Fruit fly (Drosophila melanogaster) whole organism, embryonic: ENCODE measurements around the gene CG42759.

Experiments used
- Ada2b ChIP-seq: fragments of 200-800 bp; sonication (Bioruptor generic); IDR thresholded peaks from 2 replicates; pipeline ENCODE4 v1.3.6; 2022; ENCODE audit warnings: missing biosample characterization, missing genetic modification characterization
- Asciz ChIP-seq: fragments of 200-800 bp; sonication (Bioruptor generic); optimal IDR thresholded peaks from 2 replicates; lab custom pipeline; 2017; ENCODE audit warnings: missing biosample characterization, mild to moderate bottlenecking, missing genetic modification characterization, missing genetic modification reagents
- Blimp-1 ChIP-seq: fragments of 200-800 bp; sonication (Bioruptor generic); optimal IDR thresholded peaks from 3 replicates; lab custom pipeline; 2018; ENCODE audit warnings: missing biosample characterization, missing genetic modification characterization, mild to moderate bottlenecking, moderate library complexity, missing genetic modification reagents
- CG10274 ChIP-seq: fragments of 200-800 bp; sonication (Bioruptor generic); optimal IDR thresholded peaks from 3 replicates; lab custom pipeline; 2017; ENCODE audit warnings: missing biosample characterization, mild to moderate bottlenecking, missing genetic modification characterization
- CG10959 ChIP-seq: fragments of 200-800 bp; sonication (Bioruptor generic); IDR thresholded peaks from 2 replicates; pipeline ENCODE4 v1.3.6; 2022; ENCODE audit warnings: missing biosample characterization, missing genetic modification characterization
- CG11456 ChIP-seq: fragments of 200-800 bp; sonication (Bioruptor generic); IDR thresholded peaks from 3 replicates; pipeline ENCODE4 v1.3.6; 2022; ENCODE audit warnings: missing biosample characterization, missing genetic modification characterization
- CG12104 ChIP-seq: fragments of 200-800 bp; sonication (Bioruptor generic); optimal IDR thresholded peaks from 3 replicates; lab custom pipeline; 2016; ENCODE audit warnings: missing biosample characterization, missing genetic modification characterization
- CG12391 ChIP-seq: fragments of 200-800 bp; sonication (Bioruptor generic); optimal IDR thresholded peaks from 3 replicates; lab custom pipeline; 2018; ENCODE audit warnings: missing biosample characterization, mild to moderate bottlenecking, missing genetic modification characterization, moderate library complexity
- CG12659 ChIP-seq: fragments of 200-800 bp; sonication (Bioruptor generic); optimal IDR thresholded peaks from 3 replicates; lab custom pipeline; 2017; ENCODE audit warnings: mild to moderate bottlenecking, missing biosample characterization, missing genetic modification reagents, missing genetic modification characterization
- CG12769 ChIP-seq: fragments of 200-800 bp; sonication (Bioruptor generic); optimal IDR thresholded peaks from 2 replicates; lab custom pipeline; 2019; ENCODE audit warnings: missing biosample characterization, mild to moderate bottlenecking, missing genetic modification characterization, moderate library complexity
- CG14667 ChIP-seq: fragments of 200-800 bp; sonication (Bioruptor generic); IDR thresholded peaks from 2 replicates; pipeline ENCODE4 v1.3.6; 2022; ENCODE audit warnings: missing biosample characterization, missing genetic modification characterization
- CG14965 ChIP-seq: fragments of 200-800 bp; sonication (Bioruptor generic); optimal IDR thresholded peaks from 2 replicates; lab custom pipeline; 2016; ENCODE audit warnings: missing biosample characterization, missing genetic modification characterization, borderline replicate concordance
- CG1602 ChIP-seq: fragments of 200-800 bp; sonication (Bioruptor generic); optimal IDR thresholded peaks from 3 replicates; lab custom pipeline; 2016; ENCODE audit warnings: missing biosample characterization, missing genetic modification characterization
- CG16779 ChIP-seq: fragments of 200-800 bp; sonication (Bioruptor generic); IDR thresholded peaks from 2 replicates; pipeline ENCODE4 v1.3.6; 2022; ENCODE audit warnings: missing biosample characterization, missing genetic modification characterization
- CG17328 ChIP-seq: fragments of 200-800 bp; sonication (Bioruptor generic); IDR thresholded peaks from 2 replicates; pipeline ENCODE4 v1.3.6; 2022; ENCODE audit warnings: missing biosample characterization, missing genetic modification characterization
- CG2875 ChIP-seq: fragments of 200-800 bp; sonication (Bioruptor generic); optimal IDR thresholded peaks from 2 replicates; lab custom pipeline; 2017; ENCODE audit warnings: missing biosample characterization, mild to moderate bottlenecking, missing genetic modification characterization, missing genetic modification reagents
- CG31388 ChIP-seq: fragments of 200-800 bp; sonication (Bioruptor generic); optimal IDR thresholded peaks from 2 replicates; lab custom pipeline; 2016; ENCODE audit warnings: missing biosample characterization, missing genetic modification characterization
- CG4360 ChIP-seq: fragments of 200-800 bp; sonication (Bioruptor generic); IDR thresholded peaks from 2 replicates; pipeline ENCODE4 v1.3.6; 2022; ENCODE audit warnings: missing biosample characterization, missing genetic modification characterization
- CG4424 ChIP-seq: fragments of 200-800 bp; sonication (Bioruptor generic); optimal IDR thresholded peaks from 3 replicates; lab custom pipeline; 2016; ENCODE audit warnings: missing biosample characterization, missing genetic modification characterization
- CG4730 ChIP-seq: fragments of 200-800 bp; sonication (Bioruptor generic); IDR thresholded peaks from 2 replicates; pipeline ENCODE4 v1.3.6; 2022; ENCODE audit warnings: missing biosample characterization, missing genetic modification characterization
- CG5180 ChIP-seq: fragments of 200-800 bp; sonication (Bioruptor generic); optimal IDR thresholded peaks from 3 replicates; lab custom pipeline; 2017; ENCODE audit warnings: missing biosample characterization, missing genetic modification characterization, mild to moderate bottlenecking, moderate library complexity, missing genetic modification reagents
- CG6175 ChIP-seq: fragments of 200-800 bp; sonication (Bioruptor generic); IDR thresholded peaks from 3 replicates; pipeline ENCODE4 v1.3.6; 2022; ENCODE audit warnings: missing biosample characterization, missing genetic modification characterization
- CG6272 ChIP-seq: fragments of 200-800 bp; sonication (Bioruptor generic); IDR thresholded peaks from 2 replicates; pipeline ENCODE4 v1.3.6; 2022; ENCODE audit warnings: missing biosample characterization, missing genetic modification characterization
- CG6791 ChIP-seq: fragments of 200-800 bp; sonication (Bioruptor generic); IDR thresholded peaks from 3 replicates; pipeline ENCODE4 v1.3.6; 2022; ENCODE audit warnings: missing biosample characterization, missing genetic modification characterization; ENCODE audit not compliant: partially characterized antibody
- CG7786 ChIP-seq: fragments of 200-800 bp; sonication (Bioruptor generic); optimal IDR thresholded peaks from 2 replicates; lab custom pipeline; 2016; ENCODE audit warnings: missing biosample characterization, missing genetic modification characterization
- CG8388 ChIP-seq: fragments of 200-800 bp; sonication (Bioruptor generic); optimal IDR thresholded peaks from 2 replicates; lab custom pipeline; 2019; ENCODE audit warnings: missing biosample characterization, mild to moderate bottlenecking, missing genetic modification characterization, moderate library complexity
- CG9437 ChIP-seq: fragments of 200-800 bp; sonication (Bioruptor generic); optimal IDR thresholded peaks from 2 replicates; lab custom pipeline; 2018; ENCODE audit warnings: missing biosample characterization, mild to moderate bottlenecking, missing genetic modification characterization
- CG9797 ChIP-seq: fragments of 200-800 bp; sonication (Bioruptor generic); optimal IDR thresholded peaks from 3 replicates; lab custom pipeline; 2018; ENCODE audit warnings: missing biosample characterization, mild to moderate bottlenecking, missing genetic modification characterization
- Dad ChIP-seq: fragments of 200-800 bp; sonication (Bioruptor generic); optimal IDR thresholded peaks from 3 replicates; lab custom pipeline; 2016; ENCODE audit warnings: missing biosample characterization, missing genetic modification characterization
- E2f2 ChIP-seq: fragments of 200-800 bp; sonication (Bioruptor generic); IDR thresholded peaks from 2 replicates; pipeline ENCODE4 v1.3.6; 2022; ENCODE audit warnings: missing biosample characterization, missing genetic modification characterization
- H2.0 ChIP-seq: fragments of 200-800 bp; sonication (Bioruptor generic); IDR thresholded peaks from 2 replicates; pipeline ENCODE4 v1.3.6; 2022; ENCODE audit warnings: missing biosample characterization, missing genetic modification characterization
- Ravus ChIP-seq: fragments of 200-800 bp; sonication (Bioruptor generic); IDR thresholded peaks from 2 replicates; pipeline ENCODE4 v1.3.6; 2022; ENCODE audit warnings: missing biosample characterization, missing genetic modification characterization
- Stat92E ChIP-seq, 3 experiments: fragments of >200 bp in 2 of 3; fragments of 200-800 bp in 1 of 3; sonication (Bioruptor generic) in 1 of 3; optimal IDR thresholded peaks; 2 replicates each; lab custom pipeline; 2017 to 2019; ENCODE audit warnings: missing biosample characterization in 3 of 3, missing genetic modification characterization in 3 of 3, mild to moderate bottlenecking in 1 of 3, moderate library complexity in 1 of 3
- Taf1 ChIP-seq: fragments of 200-800 bp; sonication (Bioruptor generic); IDR thresholded peaks from 2 replicates; pipeline ENCODE4 v1.3.6; 2022; ENCODE audit warnings: missing biosample characterization, missing genetic modification characterization
- abd-A ChIP-seq: fragments of 200-800 bp; sonication (Bioruptor generic); optimal IDR thresholded peaks from 3 replicates; lab custom pipeline; 2019; ENCODE audit warnings: missing biosample characterization, mild to moderate bottlenecking, missing genetic modification characterization, moderate library complexity
- ase ChIP-seq: fragments of 200-800 bp; sonication (Bioruptor generic); IDR thresholded peaks from 3 replicates; pipeline ENCODE4 v1.3.6; 2022; ENCODE audit warnings: missing biosample characterization, missing genetic modification characterization
- bowl ChIP-seq: fragments of 200-800 bp; sonication (Bioruptor generic); IDR thresholded peaks from 2 replicates; pipeline ENCODE4 v1.3.6; 2022; ENCODE audit warnings: missing biosample characterization, missing genetic modification characterization
- btn ChIP-seq: fragments of 200-800 bp; sonication (Bioruptor generic); optimal IDR thresholded peaks from 2 replicates; lab custom pipeline; 2016; ENCODE audit warnings: missing biosample characterization, missing genetic modification characterization
- chif ChIP-seq, 2 experiments: fragments of 200-800 bp; sonication (Bioruptor generic); optimal IDR thresholded peaks; 3 replicates each; lab custom pipeline; 2016; ENCODE audit warnings: missing biosample characterization in 2 of 2, missing genetic modification characterization in 2 of 2
- crol ChIP-seq: fragments of 200-800 bp; sonication (Bioruptor generic); IDR thresholded peaks from 2 replicates; pipeline ENCODE4 v1.3.6; 2022; ENCODE audit warnings: missing biosample characterization, missing genetic modification characterization
- exex ChIP-seq: fragments of 200-800 bp; sonication (Bioruptor generic); optimal IDR thresholded peaks from 4 replicates; lab custom pipeline; 2018; ENCODE audit warnings: missing biosample characterization, mild to moderate bottlenecking, missing genetic modification characterization, moderate library complexity
- fd96Cb ChIP-seq: fragments of 200-800 bp; sonication (Bioruptor generic); optimal IDR thresholded peaks from 2 replicates; lab custom pipeline; 2018; ENCODE audit warnings: missing biosample characterization, mild to moderate bottlenecking, missing genetic modification characterization, moderate library complexity
- gt ChIP-seq: fragments of 200-800 bp; sonication (Bioruptor generic); IDR thresholded peaks from 2 replicates; pipeline ENCODE4 v1.3.6; 2022; ENCODE audit warnings: missing biosample characterization, missing genetic modification characterization
- h ChIP-seq: fragments of >200 bp; optimal IDR thresholded peaks from 2 replicates; lab custom pipeline; 2017
- mld ChIP-seq: fragments of 200-800 bp; sonication (Bioruptor generic); IDR thresholded peaks from 3 replicates; pipeline ENCODE4 v1.3.6; 2022; ENCODE audit warnings: missing biosample characterization, missing genetic modification characterization; ENCODE audit not compliant: partially characterized antibody
- onecut ChIP-seq: fragments of 200-800 bp; sonication (Bioruptor generic); IDR thresholded peaks from 2 replicates; pipeline ENCODE4 v1.3.6; 2022; ENCODE audit warnings: missing biosample characterization, missing genetic modification characterization
- pb ChIP-seq: fragments of 200-800 bp; sonication (Bioruptor generic); optimal IDR thresholded peaks from 3 replicates; lab custom pipeline; 2016; ENCODE audit warnings: missing biosample characterization, missing genetic modification characterization
- shn ChIP-seq: fragments of 200-800 bp; sonication (Bioruptor generic); optimal IDR thresholded peaks from 3 replicates; lab custom pipeline; 2016; ENCODE audit warnings: missing biosample characterization, missing genetic modification characterization
- tx ChIP-seq: fragments of 200-800 bp; sonication (Bioruptor generic); optimal IDR thresholded peaks from 2 replicates; lab custom pipeline; 2016; ENCODE audit warnings: missing biosample characterization, missing genetic modification characterization
- unpg ChIP-seq: fragments of 200-800 bp; sonication (Bioruptor generic); optimal IDR thresholded peaks from 3 replicates; lab custom pipeline; 2018; ENCODE audit warnings: missing biosample characterization, mild to moderate bottlenecking, missing genetic modification characterization, moderate library complexity

Gene CG42759

DNA sequence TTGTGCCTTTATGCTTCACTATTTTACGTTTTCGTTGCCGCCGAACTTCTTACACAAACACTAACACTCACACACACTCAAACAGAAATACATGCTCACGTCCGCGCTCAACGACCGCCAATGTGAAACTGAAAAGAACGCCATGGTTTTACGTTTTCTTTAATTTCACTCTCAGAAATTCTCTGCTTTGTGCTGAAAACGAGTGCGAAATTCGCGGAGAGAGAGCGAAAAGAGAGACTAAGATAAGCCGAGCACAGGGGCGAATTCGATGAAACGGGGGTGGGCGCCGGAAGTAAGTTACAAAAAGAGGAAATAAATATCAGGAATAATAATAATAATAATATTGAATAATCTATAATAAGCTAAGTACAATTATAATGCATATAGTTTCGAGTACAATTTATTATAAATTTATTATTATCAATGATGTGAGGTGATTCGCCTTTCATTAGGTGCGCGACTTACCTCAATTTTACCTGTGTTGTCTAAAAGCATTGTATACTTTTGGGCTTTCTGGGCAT lies 27.5 kb downstream of the CG42759 start, which contains the start of gene Best1 (continued):
- TF ChIP-seq abd-A (tag; lab: Kevin White, UChicago) (no peak), h (lab: Kevin White, UChicago) (no peak), CG5180 (peak; percentile 65), CG1602 (GFP tag; lab: Kevin White, UChicago) (peak; percentile 80), CG12104 (GFP tag; lab: Kevin White, UChicago) (peak; percentile 67), Blimp-1 (GFP tag; lab: Kevin White, UChicago) (peak; percentile 95), CG8388 (peak; percentile 87), CG7786 (GFP tag; lab: Kevin White, UChicago) (peak; percentile 59), CG6175 (GFP tag; lab: Robert Waterston, UW) (peak; percentile 86), Taf1 (GFP tag; lab: Robert Waterston, UW) (peak; percentile 88), mld (GFP tag; lab: Robert Waterston, UW) (no peak), Dad (peak; percentile 63), CG14965 (no peak), fd96Cb (tag; lab: Kevin White, UChicago) (peak; percentile 91), CG6272 (GFP tag; lab: Robert Waterston, UW) (peak; percentile 90), bowl (GFP tag; lab: Robert Waterston, UW) (peak; percentile 77; the same call in 1 of the 2 replicates), H2.0 (GFP tag; lab: Robert Waterston, UW) (peak; percentile 91), onecut (GFP tag; lab: Robert Waterston, UW) (peak; percentile 82), CG31388 (peak; percentile 82), CG4730 (GFP tag; lab: Robert Waterston, UW) (peak; percentile 87), shn (GFP tag; lab: Kevin White, UChicago) (peak; percentile 61), CG4424 (GFP tag; lab: Kevin White, UChicago) (peak; percentile 86), Ada2b (GFP tag; lab: Robert Waterston, UW) (peak; percentile 96), ase (GFP tag; lab: Robert Waterston, UW) (peak; percentile 81), exex (tag; lab: Kevin White, UChicago) (peak; percentile 70), CG14667 (GFP tag; lab: Robert Waterston, UW) (peak; percentile 89), CG12391 (tag; lab: Kevin White, UChicago) (peak; percentile 96), CG2875 (GFP tag; lab: Kevin White, UChicago) (peak; percentile 77), CG10274 (peak; percentile 74), CG9797 (GFP tag; lab: Kevin White, UChicago) (no peak), gt (GFP tag; lab: Robert Waterston, UW) (peak; percentile 63; the same call in 1 of the 2 replicates), pb (peak; percentile 70), CG17328 (GFP tag; lab: Robert Waterston, UW) (peak; percentile 92), Asciz (GFP tag; lab: Kevin White, UChicago) (peak; percentile 87), CG16779 (GFP tag; lab: Robert Waterston, UW) (peak; percentile 83), CG11456 (peak; percentile 94), btn (GFP tag; lab: Kevin White, UChicago) (no peak), chif (GFP tag; optimal IDR thresholded peaks at IDR 0.05; lab: Kevin White, UChicago) (peak; percentile 52 to 62), CG9437 (GFP tag; lab: Kevin White, UChicago) (peak; percentile 93), crol (peak; percentile 44; the same call in 1 of the 2 replicates), Stat92E (GFP tag; optimal IDR thresholded peaks at IDR 0.05; lab: Kevin White, UChicago) (peak in 1 of 3 experiments; percentile 85), Ravus (peak; percentile 58), tx (GFP tag; lab: Kevin White, UChicago) (peak; percentile 32), unpg (GFP tag; lab: Kevin White, UChicago) (peak; percentile 95), CG6791 (GFP tag; lab: Robert Waterston, UW) (peak; percentile 65), CG12769 (peak; percentile 89), CG10959 (GFP tag; lab: Robert Waterston, UW) (peak; percentile 92), E2f2 (peak; percentile 69), CG12659 (GFP tag; lab: Kevin White, UChicago) (peak; percentile 91), CG4360 (GFP tag; lab: Robert Waterston, UW) (peak; percentile 52)
